Worm (Caenorhabditis elegans) whole organism, L3 larva: ENCODE data around the gene C25A8.5.

ENCODE experiments used
- daf-12 ChIP-seq: fragments of 150-350 bp; optimal IDR thresholded peaks from 2 replicates; lab custom pipeline; 2014; ENCODE audit warnings: missing biosample characterization, missing genetic modification reagents, missing genetic modification characterization
- nfya-1 ChIP-seq: sonication (generic microtip); optimal IDR thresholded peaks from 2 replicates; lab custom pipeline; 2017; ENCODE audit warnings: missing genetic modification characterization, mild to moderate bottlenecking, missing compliant biosample characterization, antibody characterized with exemption, moderate library complexity; ENCODE audit not compliant: insufficient read depth
- nhr-28 ChIP-seq: fragments of 150-350 bp; optimal IDR thresholded peaks from 2 replicates; lab custom pipeline; 2014; ENCODE audit warnings: missing biosample characterization, missing genetic modification characterization
- snpc-4 ChIP-seq: fragments of 150-350 bp; optimal IDR thresholded peaks from 2 replicates; lab custom pipeline; 2014; ENCODE audit warnings: missing biosample characterization, missing genetic modification characterization

ce11 chrIV:7003323-7003722 is 4.0 kb downstream of the C25A8.5 start, which contains the start of gene cht-3:
- no peak for TF ChIP-seq snpc-4 (tag; lab: Kevin White, UChicago)
- no peak for TF ChIP-seq nfya-1 (tag; lab: Kevin White, UChicago)
- TF ChIP-seq daf-12 (tag; lab: Kevin White, UChicago): no peak
- no peak for TF ChIP-seq nhr-28 (tag; lab: Kevin White, UChicago)
